Fruit fly (Drosophila melanogaster): ENCODE data around the gene CG15141.

dm6 chr2L:17452624-17453023 lies 42.2 kb downstream of the CG15141 start, which contains the start of gene CG5050:
- no peak for TF ChIP-seq psq (optimal IDR thresholded peaks at IDR 0.05)
- TF ChIP-seq h (optimal IDR thresholded peaks at IDR 0.05), result no peak
- TF ChIP-seq Myc (optimal IDR thresholded peaks at IDR 0.05), result no peak

Measured in Kc167 (cell line).